Fruit fly (Drosophila melanogaster): ENCODE data around the gene Srx.

Srx gene

dm6 chrX:17886107-17886448 is 29.3 kb downstream of the Srx start (continued):
- TF ChIP-seq CG9215 (GFP tag; IDR thresholded peaks at IDR 0.05) (no peak), cad (GFP tag; optimal IDR thresholded peaks at IDR 0.05) (peak; percentile 29), insv (GFP tag; optimal IDR thresholded peaks at IDR 0.05) (peak; percentile 78 to 96), ATbp (GFP tag; optimal IDR thresholded peaks at IDR 0.05) (no peak), Chrac-16 (GFP tag; optimal IDR thresholded peaks at IDR 0.05) (no peak)

DNA sequence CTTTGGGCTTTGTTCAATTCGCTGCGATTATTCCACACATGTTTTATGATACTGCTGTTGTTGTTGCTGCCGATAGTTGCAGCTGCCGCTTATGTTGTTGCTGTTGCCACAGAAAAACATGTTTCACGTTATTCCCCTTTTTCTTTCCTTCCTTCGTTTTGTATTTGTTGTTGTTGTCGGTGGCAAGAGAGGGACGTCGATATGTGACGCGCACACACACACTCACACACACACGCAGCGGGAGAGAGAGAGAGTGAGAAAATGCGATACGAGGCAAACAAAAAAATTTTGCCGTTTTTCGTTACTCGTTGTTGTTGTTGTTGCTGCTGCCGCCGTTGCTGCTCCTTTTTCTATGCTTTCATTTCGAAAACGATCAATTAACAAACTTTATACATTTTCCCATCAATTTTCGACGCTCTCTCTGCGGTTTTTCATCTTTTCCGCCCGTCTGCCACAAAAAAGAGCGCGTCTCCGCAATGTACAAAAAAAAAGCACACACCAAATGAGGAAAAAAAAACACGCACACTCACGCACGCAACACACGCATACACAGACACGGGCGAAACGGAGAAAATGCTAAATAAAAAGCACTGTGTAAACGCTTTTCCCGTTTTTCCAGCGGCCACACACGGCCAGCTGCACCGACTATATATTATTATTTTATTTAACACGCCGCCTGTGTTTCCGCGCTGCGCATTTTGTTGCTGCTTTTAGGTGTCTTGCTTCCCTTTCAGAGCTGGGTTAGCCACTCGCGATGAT is 29.9 kb downstream of the Srx start:
- TF ChIP-seq sqz (GFP tag; optimal IDR thresholded peaks at IDR 0.05) = peak; percentile 99
- peak; percentile 55 for TF ChIP-seq sens (GFP tag)
- peak; percentile 73 for TF ChIP-seq MESR4 (GFP tag; optimal IDR thresholded peaks at IDR 0.05)
- TF ChIP-seq CG32772 (GFP tag; IDR thresholded peaks at IDR 0.05) = 0 out of 2 replicates have a peak, but pooled peaks have one; percentile 36
- peak; percentile 91 for TF ChIP-seq CG10321 (GFP tag; IDR thresholded peaks at IDR 0.05)
- TF ChIP-seq psq (GFP tag; optimal IDR thresholded peaks at IDR 0.05) = peak; percentile 72
- TF ChIP-seq Lpt (GFP tag; optimal IDR thresholded peaks at IDR 0.05) = no peak
- TF ChIP-seq lbe (GFP tag; optimal IDR thresholded peaks at IDR 0.05) = no peak
- TF ChIP-seq MBD-R2 (GFP tag; IDR thresholded peaks at IDR 0.05) = peak; percentile 22; the same call in 1 of the 2 replicates
- TF ChIP-seq NFAT (GFP tag; IDR thresholded peaks at IDR 0.05) = peak; percentile 33; the same call in 1 of the 2 replicates
- no peak for TF ChIP-seq CG30020 (tag; optimal IDR thresholded peaks at IDR 0.05)
- TF ChIP-seq corto (GFP tag; optimal IDR thresholded peaks at IDR 0.05) = peak; percentile 61
- TF ChIP-seq ken (GFP tag; IDR thresholded peaks at IDR 0.05) = no peak
- TF ChIP-seq CG1832 (GFP tag; optimal IDR thresholded peaks at IDR 0.05) = peak; percentile 48
- TF ChIP-seq CG15269 (tag; optimal IDR thresholded peaks at IDR 0.05) = no peak
- no peak for TF ChIP-seq CG17568 (GFP tag; optimal IDR thresholded peaks at IDR 0.05)
- TF ChIP-seq CG17186 (GFP tag; optimal IDR thresholded peaks at IDR 0.05) = peak; percentile 96
- peak; percentile 78 for TF ChIP-seq Med (GFP tag)
- peak; percentile 91 for TF ChIP-seq CG3163 (GFP tag; optimal IDR thresholded peaks at IDR 0.05)
- no peak for TF ChIP-seq Meics (GFP tag; optimal IDR thresholded peaks at IDR 0.05)
- peak; percentile 23 for TF ChIP-seq CG11504 (tag; optimal IDR thresholded peaks at IDR 0.05)
- TF ChIP-seq Kr (GFP tag; optimal IDR thresholded peaks at IDR 0.05) = no peak
- peak; percentile 12 for TF ChIP-seq CG4617 (GFP tag; optimal IDR thresholded peaks at IDR 0.05; ENCODE audit: borderline replicate concordance)
- no peak for TF ChIP-seq run (tag; optimal IDR thresholded peaks at IDR 0.05)
- peak; percentile 47 for TF ChIP-seq YL-1 (GFP tag; optimal IDR thresholded peaks at IDR 0.05)
- TF ChIP-seq da (GFP tag; optimal IDR thresholded peaks at IDR 0.05) = no peak
- peak; percentile 79 for TF ChIP-seq bigmax (GFP tag; optimal IDR thresholded peaks at IDR 0.05)
- TF ChIP-seq Fer1 (GFP tag; optimal IDR thresholded peaks at IDR 0.05) = peak; percentile 13
- peak; percentile 71 for TF ChIP-seq CG8924 (tag; optimal IDR thresholded peaks at IDR 0.05)
- peak; percentile 99 for TF ChIP-seq CG4360 (GFP tag; IDR thresholded peaks at IDR 0.05)
- peak in 1 of 2 experiments; percentile 22 for TF ChIP-seq Hr51 (GFP tag; optimal IDR thresholded peaks at IDR 0.05)
- TF ChIP-seq insv (GFP tag; optimal IDR thresholded peaks at IDR 0.05) = peak in 1 of 2 experiments; percentile 90
- peak; percentile 52 to 87 for TF ChIP-seq Trl (optimal IDR thresholded peaks at IDR 0.05)
- peak; percentile 18 for TF ChIP-seq Trl (GFP tag; optimal IDR thresholded peaks at IDR 0.05)
- peak; percentile 67 for TF ChIP-seq Drgx (GFP tag; IDR thresholded peaks at IDR 0.05)
- peak; percentile 86 for TF ChIP-seq CG6175 (GFP tag; IDR thresholded peaks at IDR 0.05)
- TF ChIP-seq bsh (GFP tag; optimal IDR thresholded peaks at IDR 0.05) = peak in 1 of 2 experiments; percentile 81
- TF ChIP-seq cg (GFP tag; optimal IDR thresholded peaks at IDR 0.05) = peak; percentile 91
- TF ChIP-seq CG6654 (GFP tag; optimal IDR thresholded peaks at IDR 0.05) = no peak
- peak; percentile 23; the same call in 1 of the 2 replicates for TF ChIP-seq crol (GFP tag; IDR thresholded peaks at IDR 0.05)
- peak; percentile 10; the same call in 1 of the 3 replicates for TF ChIP-seq Aef1 (GFP tag; IDR thresholded peaks at IDR 0.05)
- TF ChIP-seq CG7786 (GFP tag; optimal IDR thresholded peaks at IDR 0.05) = no peak
- TF ChIP-seq Doc3 (GFP tag; IDR thresholded peaks at IDR 0.05; ENCODE audit: partially characterized antibody) = no peak
- no peak for TF ChIP-seq CG17829 (tag; optimal IDR thresholded peaks at IDR 0.05)
